Fruit fly (Drosophila melanogaster) whole organism, embryonic: ENCODE measurements around the gene CG13659.

Source experiments
- B-H1 ChIP-seq: fragments of 200-800 bp; sonication (Bioruptor generic); IDR thresholded peaks from 3 replicates; pipeline ENCODE4 v1.3.6; 2022; ENCODE audit warnings: missing biosample characterization, missing genetic modification characterization
- CG15696 ChIP-seq: fragments of 200-800 bp; sonication (Bioruptor generic); optimal IDR thresholded peaks from 2 replicates; lab custom pipeline; 2019; ENCODE audit warnings: missing biosample characterization, mild to moderate bottlenecking, missing genetic modification characterization, moderate library complexity
- CG17829 ChIP-seq: fragments of 200-800 bp; optimal IDR thresholded peaks from 2 replicates; lab custom pipeline; 2019; ENCODE audit warnings: missing biosample characterization, mild to moderate bottlenecking, missing genetic modification characterization, moderate library complexity
- CG18764 ChIP-seq: fragments of 200-800 bp; sonication (Bioruptor generic); optimal IDR thresholded peaks from 3 replicates; lab custom pipeline; 2016; ENCODE audit warnings: missing biosample characterization, missing genetic modification characterization
- CG2202 ChIP-seq: fragments of 200-800 bp; sonication (Bioruptor generic); optimal IDR thresholded peaks from 2 replicates; lab custom pipeline; 2018; ENCODE audit warnings: missing biosample characterization, mild to moderate bottlenecking, missing genetic modification characterization
- CG2875 ChIP-seq: fragments of 200-800 bp; sonication (Bioruptor generic); optimal IDR thresholded peaks from 2 replicates; lab custom pipeline; 2017; ENCODE audit warnings: missing biosample characterization, mild to moderate bottlenecking, missing genetic modification characterization, missing genetic modification reagents
- CG30431 ChIP-seq: fragments of 200-800 bp; sonication (Bioruptor generic); optimal IDR thresholded peaks from 2 replicates; lab custom pipeline; 2017; ENCODE audit warnings: missing biosample characterization, missing genetic modification characterization
- CG31224 ChIP-seq: fragments of 200-800 bp; sonication (Bioruptor generic); IDR thresholded peaks from 2 replicates; pipeline ENCODE4 v1.3.6; 2022; ENCODE audit warnings: missing biosample characterization, missing genetic modification characterization
- CG3995 ChIP-seq: fragments of 200-800 bp; sonication (Bioruptor generic); optimal IDR thresholded peaks from 3 replicates; lab custom pipeline; 2016; ENCODE audit warnings: missing biosample characterization, missing genetic modification characterization
- CG6175 ChIP-seq: fragments of 200-800 bp; sonication (Bioruptor generic); IDR thresholded peaks from 3 replicates; pipeline ENCODE4 v1.3.6; 2022; ENCODE audit warnings: missing biosample characterization, missing genetic modification characterization
- CG6765 ChIP-seq: fragments of 200-800 bp; sonication (Bioruptor generic); optimal IDR thresholded peaks from 3 replicates; lab custom pipeline; 2017; ENCODE audit warnings: missing biosample characterization, mild to moderate bottlenecking, missing genetic modification characterization
- CG8944 ChIP-seq: fragments of 200-800 bp; sonication (Bioruptor generic); optimal IDR thresholded peaks from 3 replicates; lab custom pipeline; 2016; ENCODE audit warnings: missing biosample characterization, missing genetic modification characterization
- CG9797 ChIP-seq: fragments of 200-800 bp; sonication (Bioruptor generic); optimal IDR thresholded peaks from 3 replicates; lab custom pipeline; 2018; ENCODE audit warnings: missing biosample characterization, mild to moderate bottlenecking, missing genetic modification characterization
- CkIIα-i1 ChIP-seq: fragments of 200-800 bp; sonication (Bioruptor generic); IDR thresholded peaks from 2 replicates; pipeline ENCODE4 v1.3.6; 2022; ENCODE audit warnings: missing biosample characterization, missing genetic modification characterization
- Drgx ChIP-seq: fragments of 200-800 bp; sonication (Bioruptor generic); IDR thresholded peaks from 2 replicates; pipeline ENCODE4 v1.3.6; 2022; ENCODE audit warnings: missing biosample characterization, missing genetic modification characterization
- ERR ChIP-seq: fragments of 200-800 bp; sonication (Bioruptor generic); optimal IDR thresholded peaks from 2 replicates; lab custom pipeline; 2016; ENCODE audit warnings: missing biosample characterization, missing genetic modification characterization
- Fer3 ChIP-seq: fragments of 200-800 bp; sonication (Bioruptor generic); optimal IDR thresholded peaks from 2 replicates; lab custom pipeline; 2018; ENCODE audit warnings: missing biosample characterization, mild to moderate bottlenecking, missing genetic modification characterization, moderate library complexity
- GATAe ChIP-seq: fragments of 200-800 bp; sonication (Bioruptor generic); conservative IDR thresholded peaks from 2 replicates; pipeline ENCODE4 v1.3.6; 2022; ENCODE audit warnings: missing biosample characterization, missing genetic modification characterization
- H15 ChIP-seq: fragments of 200-800 bp; sonication (Bioruptor generic); IDR thresholded peaks from 3 replicates; pipeline ENCODE4 v1.3.6; 2022; ENCODE audit warnings: missing biosample characterization, missing genetic modification characterization
- HLH4C ChIP-seq: fragments of 200-800 bp; sonication (Bioruptor generic); IDR thresholded peaks from 3 replicates; pipeline ENCODE4 v1.3.6; 2022; ENCODE audit warnings: missing biosample characterization, missing genetic modification characterization; ENCODE audit not compliant: partially characterized antibody
- HmgZ ChIP-seq: fragments of 200-800 bp; sonication (Bioruptor generic); optimal IDR thresholded peaks from 2 replicates; lab custom pipeline; 2018; ENCODE audit warnings: missing biosample characterization, mild to moderate bottlenecking, missing genetic modification characterization
- Opbp ChIP-seq: fragments of 200-800 bp; sonication (Bioruptor generic); IDR thresholded peaks from 3 replicates; pipeline ENCODE4 v1.3.6; 2022; ENCODE audit warnings: missing biosample characterization, missing genetic modification characterization; ENCODE audit not compliant: partially characterized antibody
- Poxn ChIP-seq: fragments of 200-800 bp; sonication (Bioruptor generic); IDR thresholded peaks from 2 replicates; pipeline ENCODE4 v1.3.6; 2022; ENCODE audit warnings: missing biosample characterization, missing genetic modification characterization
- Side ChIP-seq: fragments of 200-800 bp; sonication (Bioruptor generic); optimal IDR thresholded peaks from 2 replicates; lab custom pipeline; 2016; ENCODE audit warnings: missing biosample characterization, missing genetic modification characterization
- Spps ChIP-seq: fragments of 200-800 bp; sonication (Bioruptor generic); optimal IDR thresholded peaks from 2 replicates; lab custom pipeline; 2018; ENCODE audit warnings: missing biosample characterization, mild to moderate bottlenecking, missing genetic modification characterization
- ab ChIP-seq: fragments of 200-800 bp; sonication (Bioruptor generic); optimal IDR thresholded peaks from 2 replicates; lab custom pipeline; 2016; ENCODE audit warnings: missing biosample characterization, missing genetic modification characterization
- ac ChIP-seq: fragments of 200-800 bp; sonication (Bioruptor generic); optimal IDR thresholded peaks from 3 replicates; lab custom pipeline; 2017; ENCODE audit warnings: missing biosample characterization, mild to moderate bottlenecking, missing genetic modification characterization
- bab2 ChIP-seq: fragments of 200-800 bp; sonication (Bioruptor generic); optimal IDR thresholded peaks from 2 replicates; lab custom pipeline; 2016; ENCODE audit warnings: missing biosample characterization, missing genetic modification characterization
- bowl ChIP-seq: fragments of 200-800 bp; sonication (Bioruptor generic); IDR thresholded peaks from 2 replicates; pipeline ENCODE4 v1.3.6; 2022; ENCODE audit warnings: missing biosample characterization, missing genetic modification characterization
- cad ChIP-seq: fragments of >200 bp; optimal IDR thresholded peaks from 2 replicates; lab custom pipeline; 2017; ENCODE audit warnings: missing biosample characterization, missing genetic modification characterization
- chif ChIP-seq, 2 experiments: fragments of 200-800 bp; sonication (Bioruptor generic); optimal IDR thresholded peaks; 3 replicates each; lab custom pipeline; 2016; ENCODE audit warnings: missing biosample characterization in 2 of 2, missing genetic modification characterization in 2 of 2
- corto ChIP-seq: fragments of 200-800 bp; sonication (Bioruptor generic); optimal IDR thresholded peaks from 2 replicates; lab custom pipeline; 2016; ENCODE audit warnings: missing biosample characterization, mild to moderate bottlenecking, missing genetic modification characterization, moderate library complexity
- dm ChIP-seq: fragments of 200-800 bp; sonication (Bioruptor generic); optimal IDR thresholded peaks from 3 replicates; lab custom pipeline; 2016; ENCODE audit warnings: missing biosample characterization, missing genetic modification characterization
- dpn ChIP-seq, 2 experiments: fragments of 200-800 bp; sonication (Bioruptor generic); optimal IDR thresholded peaks; 3 replicates each; lab custom pipeline; 2016; ENCODE audit warnings: missing biosample characterization in 2 of 2, missing genetic modification characterization in 2 of 2
- esg ChIP-seq: fragments of 200-800 bp; sonication (Bioruptor generic); conservative IDR thresholded peaks from 2 replicates; pipeline ENCODE4 v1.3.6; 2022; ENCODE audit warnings: missing biosample characterization, missing genetic modification characterization
- eyg ChIP-seq: fragments of 200-800 bp; sonication (Bioruptor generic); optimal IDR thresholded peaks from 3 replicates; lab custom pipeline; 2016; ENCODE audit warnings: missing biosample characterization, missing genetic modification characterization
- fd96Cb ChIP-seq: fragments of 200-800 bp; sonication (Bioruptor generic); optimal IDR thresholded peaks from 2 replicates; lab custom pipeline; 2018; ENCODE audit warnings: missing biosample characterization, mild to moderate bottlenecking, missing genetic modification characterization, moderate library complexity
- grau ChIP-seq: fragments of 200-800 bp; optimal IDR thresholded peaks from 3 replicates; lab custom pipeline; 2019; ENCODE audit warnings: missing biosample characterization, mild to moderate bottlenecking, missing genetic modification characterization, moderate library complexity
- hbn ChIP-seq: fragments of 200-800 bp; sonication (Bioruptor generic); IDR thresholded peaks from 2 replicates; pipeline ENCODE4 v1.3.6; 2022; ENCODE audit warnings: missing biosample characterization, missing genetic modification characterization; ENCODE audit not compliant: partially characterized antibody
- klu ChIP-seq: fragments of 200-800 bp; sonication (Bioruptor generic); IDR thresholded peaks from 2 replicates; pipeline ENCODE4 v1.3.6; 2022; ENCODE audit warnings: missing biosample characterization, missing genetic modification characterization
- mirr ChIP-seq: fragments of 200-800 bp; sonication (Bioruptor generic); optimal IDR thresholded peaks from 3 replicates; lab custom pipeline; 2018; ENCODE audit warnings: missing biosample characterization, mild to moderate bottlenecking, missing genetic modification characterization
- nau ChIP-seq: fragments of 200-800 bp; sonication (Bioruptor generic); optimal IDR thresholded peaks from 3 replicates; lab custom pipeline; 2017; ENCODE audit warnings: missing biosample characterization, mild to moderate bottlenecking, missing genetic modification characterization, missing genetic modification reagents
- oc ChIP-seq: fragments of 200-800 bp; sonication (Bioruptor generic); optimal IDR thresholded peaks from 2 replicates; lab custom pipeline; 2018; ENCODE audit warnings: missing biosample characterization, mild to moderate bottlenecking, missing genetic modification characterization, moderate library complexity
- peb ChIP-seq: fragments of 200-800 bp; sonication (Bioruptor generic); IDR thresholded peaks from 2 replicates; pipeline ENCODE4 v1.3.6; 2022; ENCODE audit warnings: missing biosample characterization, missing genetic modification characterization
- rib ChIP-seq: fragments of 200-800 bp; sonication (Bioruptor generic); IDR thresholded peaks from 2 replicates; pipeline ENCODE4 v1.3.6; 2022; ENCODE audit warnings: missing biosample characterization, missing genetic modification characterization
- ro ChIP-seq: fragments of 200-800 bp; sonication (Bioruptor generic); IDR thresholded peaks from 2 replicates; pipeline ENCODE4 v1.3.6; 2022; ENCODE audit warnings: missing biosample characterization, missing genetic modification characterization
- slou ChIP-seq: fragments of 200-800 bp; sonication (Bioruptor generic); optimal IDR thresholded peaks from 3 replicates; lab custom pipeline; 2016; ENCODE audit warnings: missing biosample characterization, missing genetic modification characterization
- sna ChIP-seq: fragments of 200-800 bp; sonication (Bioruptor generic); IDR thresholded peaks from 2 replicates; pipeline ENCODE4 v1.3.6; 2022; ENCODE audit warnings: missing biosample characterization, missing genetic modification characterization; ENCODE audit not compliant: partially characterized antibody
- sob ChIP-seq: fragments of 200-800 bp; sonication (Bioruptor generic); IDR thresholded peaks from 2 replicates; pipeline ENCODE4 v1.3.6; 2022; ENCODE audit warnings: missing biosample characterization, missing genetic modification characterization
- stc ChIP-seq: fragments of 200-800 bp; sonication (Bioruptor generic); IDR thresholded peaks from 2 replicates; pipeline ENCODE4 v1.3.6; 2022; ENCODE audit warnings: missing biosample characterization, missing genetic modification characterization
- tgo ChIP-seq: fragments of 200-800 bp; sonication (Bioruptor generic); IDR thresholded peaks from 3 replicates; pipeline ENCODE4 v1.3.6; 2022; ENCODE audit warnings: missing biosample characterization, missing genetic modification characterization

The CG13659 gene

DNA sequence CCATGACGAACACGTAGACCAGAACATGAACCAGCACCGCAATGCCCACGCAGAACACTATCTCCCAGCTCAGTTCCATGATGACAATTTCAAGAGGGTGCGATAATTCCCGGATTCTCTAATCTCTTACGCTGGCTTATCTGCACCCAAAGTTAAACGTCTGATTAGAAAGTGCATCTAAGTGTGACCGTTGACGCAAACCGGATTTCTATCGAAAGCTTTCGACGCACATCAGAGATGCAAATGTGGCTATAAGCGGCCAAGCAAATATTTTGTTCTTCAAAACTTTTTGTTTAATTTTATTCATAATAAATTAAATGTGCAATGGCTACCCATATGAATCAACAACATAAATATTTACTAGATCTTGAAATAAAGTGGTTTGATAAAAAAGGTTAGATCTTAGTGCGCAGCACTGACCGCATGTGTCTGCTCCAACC, 38.3 kb upstream of the CG13659 start, which contains the start of the genes Kdsr and CG11858 (continued):
- peak; percentile 43; the same call in 2 of the 3 replicates for TF ChIP-seq B-H1 (GFP tag; lab: Robert Waterston, UW)
- no peak for TF ChIP-seq CkIIα-i1
- TF ChIP-seq corto, result no peak
- TF ChIP-seq CG17829, result peak; percentile 56
- TF ChIP-seq GATAe, result peak; percentile 61
- TF ChIP-seq klu (GFP tag; lab: Robert Waterston, UW), result peak; percentile 38; the same call in 1 of the 2 replicates
- no peak for TF ChIP-seq ro (GFP tag; lab: Robert Waterston, UW)
- no peak for TF ChIP-seq HLH4C
- peak; percentile 42 for TF ChIP-seq CG15696 (tag; lab: Kevin White, UChicago)
- peak; percentile 40 for TF ChIP-seq bab2
- TF ChIP-seq CG6175 (GFP tag; lab: Robert Waterston, UW), result no peak
- peak; percentile 73 for TF ChIP-seq grau (tag; lab: Kevin White, UChicago)
- no peak for TF ChIP-seq CG2875
- no peak for TF ChIP-seq nau
- TF ChIP-seq HmgZ, result peak; percentile 79
- TF ChIP-seq CG6765 (GFP tag; lab: Kevin White, UChicago), result no peak
- peak; percentile 61 for TF ChIP-seq Fer3 (tag; lab: Kevin White, UChicago)
- TF ChIP-seq sna (GFP tag; lab: Robert Waterston, UW), result no peak
- peak; percentile 49 to 56 for TF ChIP-seq chif (GFP tag; optimal IDR thresholded peaks at IDR 0.05; lab: Kevin White, UChicago)
- TF ChIP-seq sob, result peak; percentile 72
- no peak for TF ChIP-seq ac
- TF ChIP-seq Drgx (GFP tag; lab: Robert Waterston, UW), result peak; percentile 52
- TF ChIP-seq mirr (GFP tag; lab: Kevin White, UChicago), result no peak
- peak; percentile 28 for TF ChIP-seq CG8944
- TF ChIP-seq ab (GFP tag; lab: Kevin White, UChicago), result no peak
- TF ChIP-seq ERR (GFP tag; lab: Kevin White, UChicago), result no peak
- no peak for TF ChIP-seq Opbp (GFP tag; lab: Robert Waterston, UW)
- TF ChIP-seq CG3995, result peak; percentile 4
- no peak for TF ChIP-seq CG30431 (GFP tag; lab: Kevin White, UChicago)
- peak; percentile 77 for TF ChIP-seq tgo (GFP tag; lab: Robert Waterston, UW)
- no peak for TF ChIP-seq Poxn (GFP tag; lab: Robert Waterston, UW)
- TF ChIP-seq cad (GFP tag; lab: Kevin White, UChicago), result no peak
- peak; percentile 42; the same call in 1 of the 2 replicates for TF ChIP-seq CG31224 (GFP tag; lab: Robert Waterston, UW)
- peak; percentile 76 for TF ChIP-seq CG9797
- TF ChIP-seq oc (tag; lab: Kevin White, UChicago), result peak; percentile 67
- no peak for TF ChIP-seq eyg
- TF ChIP-seq dm (GFP tag; lab: Kevin White, UChicago), result peak; percentile 74
- peak; percentile 35; the same call in 1 of the 2 replicates for TF ChIP-seq hbn (GFP tag; lab: Robert Waterston, UW)
- no peak for TF ChIP-seq bowl (GFP tag; lab: Robert Waterston, UW)
- TF ChIP-seq esg (GFP tag; lab: Robert Waterston, UW), result peak; percentile 36; the same call in 1 of the 2 replicates
- peak; percentile 45 for TF ChIP-seq fd96Cb
- TF ChIP-seq CG2202 (tag; lab: Kevin White, UChicago), result peak; percentile 7
- TF ChIP-seq H15, result peak; percentile 74
- TF ChIP-seq peb (GFP tag; lab: Robert Waterston, UW), result peak; percentile 47; the same call in 1 of the 2 replicates
- TF ChIP-seq CG18764 (GFP tag; lab: Kevin White, UChicago), result peak; percentile 27
- TF ChIP-seq rib (GFP tag; lab: Robert Waterston, UW), result peak; percentile 38; the same call in 1 of the 2 replicates
- peak; percentile 3 for TF ChIP-seq Side (GFP tag; lab: Kevin White, UChicago)
- peak; percentile 51 for TF ChIP-seq Spps
- no peak for TF ChIP-seq slou (GFP tag; lab: Kevin White, UChicago)
- 0 out of 2 replicates have a peak, but pooled peaks have one; percentile 10 for TF ChIP-seq stc (GFP tag; lab: Robert Waterston, UW)
- peak; percentile 56 to 57 for TF ChIP-seq dpn (GFP tag; optimal IDR thresholded peaks at IDR 0.05; lab: Kevin White, UChicago)
